Fruit fly (Drosophila melanogaster) whole organism, embryonic: ENCODE results near the gene Cow.
A peak's percentile ranks its signal among the peaks of the same experiment; 100 is the strongest.

Experiments used
- CG10147 ChIP-seq: fragments of 200-800 bp; sonication (Bioruptor generic); optimal IDR thresholded peaks from 2 replicates; lab custom pipeline; 2019; ENCODE audit warnings: missing biosample characterization, mild to moderate bottlenecking, missing genetic modification characterization, moderate library complexity
- CG10209 ChIP-seq: fragments of 200-800 bp; sonication (Bioruptor generic); optimal IDR thresholded peaks from 3 replicates; lab custom pipeline; 2017; ENCODE audit warnings: missing biosample characterization, mild to moderate bottlenecking, missing genetic modification characterization, missing genetic modification reagents
- CG10543 ChIP-seq: fragments of 200-800 bp; sonication (Bioruptor generic); optimal IDR thresholded peaks from 3 replicates; lab custom pipeline; 2017; ENCODE audit warnings: missing biosample characterization, mild to moderate bottlenecking, missing genetic modification characterization, moderate library complexity
- CG12155 ChIP-seq: fragments of 200-800 bp; sonication (Bioruptor generic); optimal IDR thresholded peaks from 3 replicates; lab custom pipeline; 2016; ENCODE audit warnings: missing biosample characterization, missing genetic modification characterization
- CG12219 ChIP-seq: fragments of 200-800 bp; sonication (Bioruptor generic); optimal IDR thresholded peaks from 3 replicates; lab custom pipeline; 2018; ENCODE audit warnings: missing biosample characterization, mild to moderate bottlenecking, missing genetic modification characterization
- CG13287 ChIP-seq: fragments of 200-800 bp; sonication (Bioruptor generic); IDR thresholded peaks from 2 replicates; pipeline ENCODE4 v1.3.6; 2022; ENCODE audit warnings: missing biosample characterization, missing genetic modification characterization; ENCODE audit not compliant: partially characterized antibody
- CG14014 ChIP-seq: fragments of 200-800 bp; sonication (Bioruptor generic); IDR thresholded peaks from 2 replicates; pipeline ENCODE4 v1.3.6; 2022; ENCODE audit warnings: missing biosample characterization, missing genetic modification characterization
- CG14667 ChIP-seq: fragments of 200-800 bp; sonication (Bioruptor generic); IDR thresholded peaks from 2 replicates; pipeline ENCODE4 v1.3.6; 2022; ENCODE audit warnings: missing biosample characterization, missing genetic modification characterization
- CG15696 ChIP-seq: fragments of 200-800 bp; sonication (Bioruptor generic); optimal IDR thresholded peaks from 2 replicates; lab custom pipeline; 2019; ENCODE audit warnings: missing biosample characterization, mild to moderate bottlenecking, missing genetic modification characterization, moderate library complexity
- CG17359 ChIP-seq: fragments of 200-800 bp; sonication (Bioruptor generic); optimal IDR thresholded peaks from 3 replicates; lab custom pipeline; 2018; ENCODE audit warnings: missing biosample characterization, mild to moderate bottlenecking, missing genetic modification characterization, moderate library complexity
- CG1792 ChIP-seq: fragments of 200-800 bp; sonication (Bioruptor generic); optimal IDR thresholded peaks from 2 replicates; lab custom pipeline; 2016; ENCODE audit warnings: missing biosample characterization, missing genetic modification characterization
- CG3726 ChIP-seq: fragments of 200-800 bp; sonication (Bioruptor generic); IDR thresholded peaks from 3 replicates; pipeline ENCODE4, ENCODE4 v1.3.6; 2022; ENCODE audit warnings: missing biosample characterization, missing genetic modification characterization
- CG3838 ChIP-seq: fragments of 200-800 bp; sonication (Bioruptor generic); optimal IDR thresholded peaks from 3 replicates; lab custom pipeline; 2016; ENCODE audit warnings: missing biosample characterization, missing genetic modification characterization
- CG3995 ChIP-seq: fragments of 200-800 bp; sonication (Bioruptor generic); optimal IDR thresholded peaks from 3 replicates; lab custom pipeline; 2016; ENCODE audit warnings: missing biosample characterization, missing genetic modification characterization
- CG8290 ChIP-seq, 3 experiments: fragments of 200-800 bp; sonication (Bioruptor generic); optimal IDR thresholded peaks; 2 replicates each; lab custom pipeline; 2016 to 2019; ENCODE audit warnings: missing biosample characterization in 3 of 3, missing genetic modification characterization in 3 of 3, mild to moderate bottlenecking in 2 of 3, moderate library complexity in 1 of 3
- CG9609 ChIP-seq: fragments of 200-800 bp; sonication (Bioruptor generic); optimal IDR thresholded peaks from 3 replicates; lab custom pipeline; 2016; ENCODE audit warnings: missing biosample characterization, missing genetic modification characterization
- ERR ChIP-seq: fragments of 200-800 bp; sonication (Bioruptor generic); optimal IDR thresholded peaks from 2 replicates; lab custom pipeline; 2016; ENCODE audit warnings: missing biosample characterization, missing genetic modification characterization
- Fer3 ChIP-seq: fragments of 200-800 bp; sonication (Bioruptor generic); optimal IDR thresholded peaks from 2 replicates; lab custom pipeline; 2018; ENCODE audit warnings: missing biosample characterization, mild to moderate bottlenecking, missing genetic modification characterization, moderate library complexity
- HHEX ChIP-seq: fragments of 200-800 bp; sonication (Bioruptor generic); optimal IDR thresholded peaks from 3 replicates; lab custom pipeline; 2017; ENCODE audit warnings: missing biosample characterization, mild to moderate bottlenecking, missing genetic modification characterization, missing genetic modification reagents
- HmgZ ChIP-seq: fragments of 200-800 bp; sonication (Bioruptor generic); optimal IDR thresholded peaks from 2 replicates; lab custom pipeline; 2018; ENCODE audit warnings: missing biosample characterization, mild to moderate bottlenecking, missing genetic modification characterization
- Kr ChIP-seq: fragments of 200-800 bp; sonication (Bioruptor generic); optimal IDR thresholded peaks from 2 replicates; lab custom pipeline; 2017; ENCODE audit warnings: missing biosample characterization, mild to moderate bottlenecking, missing genetic modification characterization
- Lim3 ChIP-seq: fragments of 200-800 bp; sonication (Bioruptor generic); IDR thresholded peaks from 2 replicates; pipeline ENCODE4 v1.3.6; 2022; ENCODE audit warnings: missing biosample characterization, missing genetic modification characterization
- Med ChIP-seq: fragments of 200-800 bp; sonication (Bioruptor generic); peaks from one replicate; lab custom pipeline; 2016; ENCODE audit warnings: missing biosample characterization, missing genetic modification characterization, mild to moderate bottlenecking, inconsistent platforms, moderate library complexity
- Ravus ChIP-seq: fragments of 200-800 bp; sonication (Bioruptor generic); IDR thresholded peaks from 2 replicates; pipeline ENCODE4 v1.3.6; 2022; ENCODE audit warnings: missing biosample characterization, missing genetic modification characterization
- Side ChIP-seq: fragments of 200-800 bp; sonication (Bioruptor generic); optimal IDR thresholded peaks from 2 replicates; lab custom pipeline; 2016; ENCODE audit warnings: missing biosample characterization, missing genetic modification characterization
- ap ChIP-seq: fragments of 200-800 bp; sonication (Bioruptor generic); IDR thresholded peaks from 2 replicates; pipeline ENCODE4 v1.3.6; 2022; ENCODE audit warnings: missing biosample characterization, missing genetic modification characterization
- ash1 ChIP-seq: fragments of 200-800 bp; sonication (Bioruptor generic); optimal IDR thresholded peaks from 2 replicates; lab custom pipeline; 2018; ENCODE audit warnings: missing biosample characterization, mild to moderate bottlenecking, missing genetic modification characterization
- az2 ChIP-seq: fragments of 200-800 bp; sonication (Bioruptor generic); optimal IDR thresholded peaks from 3 replicates; lab custom pipeline; 2016; ENCODE audit warnings: missing biosample characterization, missing genetic modification characterization
- cato ChIP-seq: fragments of 200-800 bp; sonication (Bioruptor generic); optimal IDR thresholded peaks from 2 replicates; lab custom pipeline; 2016; ENCODE audit warnings: missing biosample characterization, missing genetic modification characterization, borderline replicate concordance
- chn ChIP-seq: fragments of 200-800 bp; sonication (Bioruptor generic); optimal IDR thresholded peaks from 2 replicates; lab custom pipeline; 2016; ENCODE audit warnings: missing biosample characterization, missing genetic modification characterization
- croc ChIP-seq: fragments of 200-800 bp; sonication (Bioruptor generic); conservative IDR thresholded peaks from 3 replicates; pipeline ENCODE4 v1.3.6; 2022; ENCODE audit warnings: missing biosample characterization, missing genetic modification characterization
- crp ChIP-seq, 2 experiments: fragments of 200-800 bp; sonication (Bioruptor generic); optimal IDR thresholded peaks; 2 replicates in 1 of 2; 3 replicates in 1 of 2; lab custom pipeline; 2017; ENCODE audit warnings: missing biosample characterization in 2 of 2, missing genetic modification characterization in 2 of 2, mild to moderate bottlenecking in 1 of 2, moderate library complexity in 1 of 2
- esg ChIP-seq: fragments of 200-800 bp; sonication (Bioruptor generic); conservative IDR thresholded peaks from 2 replicates; pipeline ENCODE4 v1.3.6; 2022; ENCODE audit warnings: missing biosample characterization, missing genetic modification characterization
- fd3F ChIP-seq: fragments of 200-800 bp; sonication (Bioruptor generic); optimal IDR thresholded peaks from 2 replicates; lab custom pipeline; 2018; ENCODE audit warnings: missing biosample characterization, mild to moderate bottlenecking, missing genetic modification characterization, moderate library complexity
- fd64A ChIP-seq: fragments of 200-800 bp; sonication (Bioruptor generic); optimal IDR thresholded peaks from 3 replicates; lab custom pipeline; 2018; ENCODE audit warnings: missing biosample characterization, mild to moderate bottlenecking, missing genetic modification characterization
- hb ChIP-seq: fragments of 200-800 bp; sonication (Bioruptor generic); IDR thresholded peaks from 3 replicates; pipeline ENCODE4 v1.3.6; 2022; ENCODE audit warnings: missing biosample characterization, missing genetic modification characterization; ENCODE audit not compliant: partially characterized antibody
- kah ChIP-seq: fragments of 200-800 bp; sonication (Bioruptor generic); optimal IDR thresholded peaks from 2 replicates; lab custom pipeline; 2018; ENCODE audit warnings: missing biosample characterization, mild to moderate bottlenecking, missing genetic modification characterization
- nerfin-2 ChIP-seq: fragments of 200-800 bp; sonication (Bioruptor generic); IDR thresholded peaks from 2 replicates; pipeline ENCODE4 v1.3.6; 2022; ENCODE audit warnings: missing biosample characterization, missing genetic modification characterization; ENCODE audit not compliant: partially characterized antibody
- nmo ChIP-seq: fragments of 200-800 bp; sonication (Bioruptor generic); optimal IDR thresholded peaks from 2 replicates; lab custom pipeline; 2018; ENCODE audit warnings: missing biosample characterization, mild to moderate bottlenecking, missing genetic modification characterization, moderate library complexity
- pho ChIP-seq: fragments of 200-800 bp; sonication (Bioruptor generic); optimal IDR thresholded peaks from 2 replicates; lab custom pipeline; 2016; ENCODE audit warnings: missing biosample characterization, missing genetic modification characterization
- pita ChIP-seq: fragments of 200-800 bp; sonication (Bioruptor generic); optimal IDR thresholded peaks from 2 replicates; lab custom pipeline; 2017; ENCODE audit warnings: missing biosample characterization, mild to moderate bottlenecking, missing genetic modification characterization
- seq ChIP-seq: fragments of 200-800 bp; sonication (Bioruptor generic); IDR thresholded peaks from 2 replicates; pipeline ENCODE4 v1.3.6; 2022; ENCODE audit warnings: missing biosample characterization, missing genetic modification characterization
- sim ChIP-seq: fragments of 200-800 bp; sonication (Bioruptor generic); IDR thresholded peaks from 2 replicates; pipeline ENCODE4 v1.3.6; 2022; ENCODE audit warnings: missing biosample characterization, missing genetic modification characterization
- sima ChIP-seq: fragments of 200-800 bp; sonication (Bioruptor generic); optimal IDR thresholded peaks from 2 replicates; lab custom pipeline; 2016; ENCODE audit warnings: missing biosample characterization, missing genetic modification characterization
- stc ChIP-seq: fragments of 200-800 bp; sonication (Bioruptor generic); IDR thresholded peaks from 2 replicates; pipeline ENCODE4 v1.3.6; 2022; ENCODE audit warnings: missing biosample characterization, missing genetic modification characterization
- tap ChIP-seq: fragments of 200-800 bp; optimal IDR thresholded peaks from 3 replicates; lab custom pipeline; 2019; ENCODE audit warnings: missing biosample characterization, mild to moderate bottlenecking, missing genetic modification characterization, moderate library complexity
- tin ChIP-seq: fragments of 200-800 bp; sonication (Bioruptor generic); optimal IDR thresholded peaks from 3 replicates; lab custom pipeline; 2016; ENCODE audit warnings: missing biosample characterization, missing genetic modification characterization
- wdn ChIP-seq: fragments of 200-800 bp; sonication (Bioruptor generic); IDR thresholded peaks from 2 replicates; pipeline ENCODE4 v1.3.6; 2022; ENCODE audit warnings: missing biosample characterization, missing genetic modification characterization
- zen2 ChIP-seq: fragments of 200-800 bp; sonication (Bioruptor generic); IDR thresholded peaks from 3 replicates; pipeline ENCODE4 v1.3.6; 2022; ENCODE audit warnings: missing biosample characterization, missing genetic modification characterization; ENCODE audit not compliant: partially characterized antibody

Gene Cow

DNA sequence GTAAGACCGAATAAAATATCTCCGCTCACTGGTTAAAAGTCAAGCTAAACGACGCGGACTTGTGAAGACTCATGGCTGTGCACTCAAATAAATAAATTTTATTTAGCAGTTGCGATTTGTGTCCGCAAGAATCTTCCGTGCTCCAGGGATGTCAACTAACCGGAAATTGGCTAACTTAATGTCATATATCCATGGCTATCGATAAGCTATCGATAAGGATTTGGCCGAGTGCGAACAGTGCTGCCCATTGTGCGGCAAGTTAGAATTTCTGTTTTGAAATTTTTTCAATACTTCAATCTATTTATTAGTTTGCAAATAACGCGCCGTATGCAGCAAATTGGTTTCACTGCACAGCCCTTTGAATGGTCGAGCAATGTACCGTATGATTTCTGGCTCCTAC lies 58.6 kb downstream of the Cow start, which contains the start of gene p53 (continued):
- peak; percentile 50 for TF ChIP-seq fd3F
- peak; percentile 60; the same call in 1 of the 2 replicates for TF ChIP-seq CG14014 (GFP tag; lab: Robert Waterston, UW)
- peak; percentile 62 for TF ChIP-seq CG3995 (GFP tag; lab: Kevin White, UChicago)
- peak; percentile 72 for TF ChIP-seq CG17359
- peak; percentile 25; the same call in 2 of the 3 replicates for TF ChIP-seq croc (GFP tag; lab: Robert Waterston, UW)
- TF ChIP-seq CG1792 (GFP tag; lab: Kevin White, UChicago), result peak; percentile 68
- TF ChIP-seq fd64A (GFP tag; lab: Kevin White, UChicago), result peak; percentile 63
- peak; percentile 81 for TF ChIP-seq Fer3 (tag; lab: Kevin White, UChicago)
- TF ChIP-seq nmo, result peak; percentile 67
- peak; percentile 16 for TF ChIP-seq sima (GFP tag; lab: Kevin White, UChicago)
- no peak for TF ChIP-seq Ravus (GFP tag; lab: Robert Waterston, UW)
- peak; percentile 75; the same call in 2 of the 3 replicates for TF ChIP-seq hb
- peak; percentile 63 for TF ChIP-seq CG10147 (GFP tag; lab: Kevin White, UChicago)
- peak; percentile 74 for TF ChIP-seq CG12219 (GFP tag; lab: Kevin White, UChicago)
- TF ChIP-seq pho (GFP tag; lab: Kevin White, UChicago), result peak; percentile 59
- peak; percentile 64 for TF ChIP-seq ash1 (GFP tag; lab: Kevin White, UChicago)
- TF ChIP-seq nerfin-2 (GFP tag; lab: Robert Waterston, UW), result peak; percentile 40; the same call in 1 of the 2 replicates
- no peak for TF ChIP-seq esg (GFP tag; lab: Robert Waterston, UW)
- peak; percentile 71 for TF ChIP-seq Side (GFP tag; lab: Kevin White, UChicago)
- peak; percentile 98 for TF ChIP-seq Med (GFP tag; lab: Kevin White, UChicago)
- TF ChIP-seq CG9609 (GFP tag; lab: Kevin White, UChicago), result peak; percentile 66
- peak; percentile 38 for TF ChIP-seq CG3838 (GFP tag; lab: Kevin White, UChicago)
- TF ChIP-seq kah (GFP tag; lab: Kevin White, UChicago), result peak; percentile 40
- TF ChIP-seq Lim3, result no peak
- peak; percentile 60; the same call in 1 of the 2 replicates for TF ChIP-seq sim (GFP tag; lab: Robert Waterston, UW)
- peak; percentile 31 for TF ChIP-seq az2
- TF ChIP-seq crp (GFP tag; optimal IDR thresholded peaks at IDR 0.05; lab: Kevin White, UChicago), result peak in 1 of 2 experiments; percentile 26
- TF ChIP-seq HHEX (GFP tag; lab: Kevin White, UChicago), result peak; percentile 86
- peak; percentile 44 for TF ChIP-seq CG8290 (GFP tag; optimal IDR thresholded peaks at IDR 0.05; lab: Kevin White, UChicago)
- TF ChIP-seq CG8290 (tag; optimal IDR thresholded peaks at IDR 0.05; lab: Kevin White, UChicago), result peak; percentile 17 to 91
- TF ChIP-seq Kr (GFP tag; lab: Kevin White, UChicago), result no peak
- 0 out of 3 replicates have a peak, but pooled peaks have one; percentile 53 for TF ChIP-seq CG3726
- TF ChIP-seq CG12155 (GFP tag; lab: Kevin White, UChicago), result peak; percentile 11
- peak; percentile 20 for TF ChIP-seq tap
- peak; percentile 21 for TF ChIP-seq cato (GFP tag; lab: Kevin White, UChicago)
- TF ChIP-seq tin (GFP tag; lab: Kevin White, UChicago), result peak; percentile 66
- TF ChIP-seq CG14667 (GFP tag; lab: Robert Waterston, UW), result 0 out of 2 replicates have a peak, but pooled peaks have one; percentile 8
- TF ChIP-seq pita (GFP tag; lab: Kevin White, UChicago), result no peak
- peak; percentile 65 for TF ChIP-seq CG10543 (GFP tag; lab: Kevin White, UChicago)
- TF ChIP-seq ap (GFP tag; lab: Robert Waterston, UW), result peak; percentile 37; the same call in 1 of the 2 replicates
- TF ChIP-seq chn, result peak; percentile 65
- peak; percentile 66 for TF ChIP-seq HmgZ
- TF ChIP-seq CG15696 (tag; lab: Kevin White, UChicago), result peak; percentile 6
- TF ChIP-seq stc (GFP tag; lab: Robert Waterston, UW), result peak; percentile 76
- TF ChIP-seq zen2 (GFP tag; lab: Robert Waterston, UW), result peak; percentile 64; the same call in 2 of the 3 replicates
- TF ChIP-seq wdn (GFP tag; lab: Robert Waterston, UW), result peak; percentile 49; the same call in 1 of the 2 replicates
- TF ChIP-seq CG13287 (GFP tag; lab: Robert Waterston, UW), result peak; percentile 79
- peak; percentile 32 for TF ChIP-seq ERR (GFP tag; lab: Kevin White, UChicago)
- TF ChIP-seq seq (GFP tag; lab: Robert Waterston, UW), result no peak
- TF ChIP-seq CG10209, result peak; percentile 71
